Fruit fly (Drosophila melanogaster) whole organism, embryonic: ENCODE results near the gene IA-2.

Experiments
- Bdp1 ChIP-seq: fragments of 200-800 bp; sonication (Bioruptor generic); optimal IDR thresholded peaks from 3 replicates; lab custom pipeline; 2016; ENCODE audit warnings: missing biosample characterization, missing genetic modification characterization
- CG10431 ChIP-seq: fragments of 200-800 bp; sonication (Bioruptor generic); optimal IDR thresholded peaks from 3 replicates; lab custom pipeline; 2018; ENCODE audit warnings: missing biosample characterization, mild to moderate bottlenecking, missing genetic modification characterization
- CG13287 ChIP-seq: fragments of 200-800 bp; sonication (Bioruptor generic); IDR thresholded peaks from 2 replicates; pipeline ENCODE4 v1.3.6; 2022; ENCODE audit warnings: missing biosample characterization, missing genetic modification characterization; ENCODE audit not compliant: partially characterized antibody
- CG13894 ChIP-seq: fragments of 200-800 bp; sonication (Bioruptor generic); optimal IDR thresholded peaks from 3 replicates; lab custom pipeline; 2018; ENCODE audit warnings: missing biosample characterization, mild to moderate bottlenecking, missing genetic modification characterization, moderate library complexity
- CG1529 ChIP-seq: fragments of 200-800 bp; sonication (Bioruptor generic); optimal IDR thresholded peaks from 3 replicates; lab custom pipeline; 2018; ENCODE audit warnings: missing biosample characterization, missing genetic modification characterization
- CG17361 ChIP-seq: fragments of 200-800 bp; sonication (Bioruptor generic); IDR thresholded peaks from 3 replicates; pipeline ENCODE4 v1.3.6; 2022; ENCODE audit warnings: missing biosample characterization, missing genetic modification characterization
- CG17612 ChIP-seq: fragments of 200-800 bp; sonication (Bioruptor generic); IDR thresholded peaks from 2 replicates; pipeline ENCODE4 v1.3.6; 2022; ENCODE audit warnings: missing biosample characterization, missing genetic modification characterization
- CG17829 ChIP-seq: fragments of 200-800 bp; optimal IDR thresholded peaks from 2 replicates; lab custom pipeline; 2019; ENCODE audit warnings: missing biosample characterization, mild to moderate bottlenecking, missing genetic modification characterization, moderate library complexity
- CG17912 ChIP-seq: fragments of 200-800 bp; sonication (Bioruptor generic); optimal IDR thresholded peaks from 2 replicates; lab custom pipeline; 2018; ENCODE audit warnings: missing biosample characterization, mild to moderate bottlenecking, missing genetic modification characterization
- CG3065 ChIP-seq: fragments of 200-800 bp; sonication (Bioruptor generic); optimal IDR thresholded peaks from 2 replicates; lab custom pipeline; 2016; ENCODE audit warnings: missing biosample characterization, missing genetic modification characterization
- CG3281 ChIP-seq: fragments of 200-800 bp; sonication (Bioruptor generic); optimal IDR thresholded peaks from 3 replicates; lab custom pipeline; 2017; ENCODE audit warnings: missing biosample characterization, mild to moderate bottlenecking, missing genetic modification characterization
- CG33213 ChIP-seq: fragments of 200-800 bp; sonication (Bioruptor generic); optimal IDR thresholded peaks from 3 replicates; lab custom pipeline; 2016; ENCODE audit warnings: missing biosample characterization, missing genetic modification characterization
- CG34422 ChIP-seq: fragments of 200-800 bp; sonication (Bioruptor generic); IDR thresholded peaks from 3 replicates; pipeline ENCODE4 v1.3.6; 2022; ENCODE audit warnings: missing biosample characterization, missing genetic modification characterization
- CG6175 ChIP-seq: fragments of 200-800 bp; sonication (Bioruptor generic); IDR thresholded peaks from 3 replicates; pipeline ENCODE4 v1.3.6; 2022; ENCODE audit warnings: missing biosample characterization, missing genetic modification characterization
- Doc2 ChIP-seq: fragments of 200-800 bp; sonication (Bioruptor generic); IDR thresholded peaks from 2 replicates; pipeline ENCODE4 v1.3.6; 2022; ENCODE audit warnings: missing biosample characterization, missing genetic modification characterization
- Fer1 ChIP-seq: fragments of 200-800 bp; sonication (Bioruptor generic); optimal IDR thresholded peaks from 2 replicates; lab custom pipeline; 2017; ENCODE audit warnings: missing biosample characterization, mild to moderate bottlenecking, missing genetic modification characterization
- Hand ChIP-seq: fragments of 200-800 bp; sonication (Bioruptor generic); optimal IDR thresholded peaks from 2 replicates; lab custom pipeline; 2017; ENCODE audit warnings: mild to moderate bottlenecking, missing biosample characterization, missing genetic modification reagents, missing genetic modification characterization
- Jarid2 ChIP-seq: fragments of 200-800 bp; sonication (Bioruptor generic); optimal IDR thresholded peaks from 3 replicates; lab custom pipeline; 2017; ENCODE audit warnings: mild to moderate bottlenecking, missing biosample characterization, missing genetic modification reagents, missing genetic modification characterization
- Kr ChIP-seq: fragments of 200-800 bp; sonication (Bioruptor generic); optimal IDR thresholded peaks from 2 replicates; lab custom pipeline; 2017; ENCODE audit warnings: missing biosample characterization, mild to moderate bottlenecking, missing genetic modification characterization
- MBD-R2 ChIP-seq: fragments of 200-800 bp; sonication (Bioruptor generic); IDR thresholded peaks from 2 replicates; pipeline ENCODE4 v1.3.6; 2022; ENCODE audit warnings: missing biosample characterization, missing genetic modification characterization
- Med ChIP-seq: fragments of 200-800 bp; sonication (Bioruptor generic); peaks from one replicate; lab custom pipeline; 2016; ENCODE audit warnings: missing biosample characterization, missing genetic modification characterization, mild to moderate bottlenecking, inconsistent platforms, moderate library complexity
- Meics ChIP-seq: fragments of 200-800 bp; sonication (Bioruptor generic); optimal IDR thresholded peaks from 2 replicates; lab custom pipeline; 2017; ENCODE audit warnings: missing biosample characterization, mild to moderate bottlenecking, missing genetic modification characterization
- NC2β ChIP-seq: fragments of 200-800 bp; sonication (Bioruptor generic); optimal IDR thresholded peaks from 2 replicates; lab custom pipeline; 2016; ENCODE audit warnings: missing biosample characterization, missing genetic modification characterization
- Opbp ChIP-seq: fragments of 200-800 bp; sonication (Bioruptor generic); IDR thresholded peaks from 3 replicates; pipeline ENCODE4 v1.3.6; 2022; ENCODE audit warnings: missing biosample characterization, missing genetic modification characterization; ENCODE audit not compliant: partially characterized antibody
- PHDP ChIP-seq: fragments of 200-800 bp; sonication (Bioruptor generic); optimal IDR thresholded peaks from 3 replicates; lab custom pipeline; 2018; ENCODE audit warnings: missing biosample characterization, mild to moderate bottlenecking, missing genetic modification characterization, moderate library complexity
- Poxn ChIP-seq: fragments of 200-800 bp; sonication (Bioruptor generic); IDR thresholded peaks from 2 replicates; pipeline ENCODE4 v1.3.6; 2022; ENCODE audit warnings: missing biosample characterization, missing genetic modification characterization
- Spps ChIP-seq: fragments of 200-800 bp; sonication (Bioruptor generic); optimal IDR thresholded peaks from 2 replicates; lab custom pipeline; 2018; ENCODE audit warnings: missing biosample characterization, mild to moderate bottlenecking, missing genetic modification characterization
- Vsx1 ChIP-seq: fragments of 200-800 bp; sonication (Bioruptor generic); optimal IDR thresholded peaks from 2 replicates; lab custom pipeline; 2017; ENCODE audit warnings: missing biosample characterization, mild to moderate bottlenecking, missing genetic modification characterization, missing genetic modification reagents
- Xbp1 ChIP-seq: fragments of 200-800 bp; sonication (Bioruptor generic); optimal IDR thresholded peaks from 3 replicates; lab custom pipeline; 2016; ENCODE audit warnings: missing biosample characterization, mild to moderate bottlenecking, missing genetic modification characterization
- abd-A ChIP-seq: fragments of 200-800 bp; sonication (Bioruptor generic); optimal IDR thresholded peaks from 3 replicates; lab custom pipeline; 2019; ENCODE audit warnings: missing biosample characterization, mild to moderate bottlenecking, missing genetic modification characterization, moderate library complexity
- al ChIP-seq: fragments of 200-800 bp; sonication (Bioruptor generic); IDR thresholded peaks from 2 replicates; pipeline ENCODE4 v1.3.6; 2022; ENCODE audit warnings: missing biosample characterization, missing genetic modification characterization
- aop ChIP-seq: fragments of 200-800 bp; sonication (Bioruptor generic); IDR thresholded peaks from 2 replicates; pipeline ENCODE4 v1.3.6; 2022; ENCODE audit warnings: missing biosample characterization, missing genetic modification characterization
- ato ChIP-seq: fragments of 200-800 bp; sonication (Bioruptor generic); IDR thresholded peaks from 2 replicates; pipeline ENCODE4 v1.3.6; 2022; ENCODE audit warnings: missing biosample characterization, missing genetic modification characterization; ENCODE audit not compliant: partially characterized antibody
- az2 ChIP-seq: fragments of 200-800 bp; sonication (Bioruptor generic); optimal IDR thresholded peaks from 3 replicates; lab custom pipeline; 2016; ENCODE audit warnings: missing biosample characterization, missing genetic modification characterization
- chif ChIP-seq, 2 experiments: fragments of 200-800 bp; sonication (Bioruptor generic); optimal IDR thresholded peaks; 3 replicates each; lab custom pipeline; 2016; ENCODE audit warnings: missing biosample characterization in 2 of 2, missing genetic modification characterization in 2 of 2
- chinmo ChIP-seq: fragments of 200-800 bp; sonication (Bioruptor generic); IDR thresholded peaks from 4 replicates; pipeline ENCODE4 v1.3.6; 2022; ENCODE audit warnings: missing biosample characterization, missing genetic modification characterization; ENCODE audit not compliant: partially characterized antibody
- dimm ChIP-seq: fragments of 200-800 bp; sonication (Bioruptor generic); IDR thresholded peaks from 2 replicates; pipeline ENCODE4 v1.3.6; 2022; ENCODE audit warnings: missing biosample characterization, missing genetic modification characterization
- ftz-f1 ChIP-seq: fragments of 200-800 bp; sonication (Bioruptor generic); optimal IDR thresholded peaks from 2 replicates; lab custom pipeline; 2016; ENCODE audit warnings: missing biosample characterization, missing genetic modification characterization
- gsb-n ChIP-seq: fragments of 200-800 bp; sonication (Bioruptor generic); optimal IDR thresholded peaks from 3 replicates; lab custom pipeline; 2018; ENCODE audit warnings: missing biosample characterization, mild to moderate bottlenecking, missing genetic modification characterization
- lov ChIP-seq, 2 experiments: fragments of 200-800 bp in 1 of 2; fragments of >200 bp in 1 of 2; sonication (Bioruptor generic) in 1 of 2; IDR thresholded peaks in 1 of 2; optimal IDR thresholded peaks in 1 of 2; 2 replicates in 1 of 2; 3 replicates in 1 of 2; pipeline versions ENCODE4 v1.3.6 to Lab custom; 2017 to 2022; ENCODE audit warnings: missing biosample characterization in 1 of 2, missing genetic modification characterization in 1 of 2
- nerfin-1 ChIP-seq: fragments of 200-800 bp; sonication (Bioruptor generic); optimal IDR thresholded peaks from 3 replicates; lab custom pipeline; 2019; ENCODE audit warnings: missing biosample characterization, mild to moderate bottlenecking, missing genetic modification characterization, moderate library complexity
- pan ChIP-seq, 4 experiments: fragments of >200 bp in 3 of 4; fragments of 200-800 bp in 1 of 4; sonication (Bioruptor generic) in 1 of 4; optimal IDR thresholded peaks in 3 of 4; IDR thresholded peaks in 1 of 4; 2 replicates each; pipeline versions ENCODE4 v1.3.6 to Lab custom; 2017 to 2022; ENCODE audit warnings: missing biosample characterization in 2 of 4, missing genetic modification characterization in 2 of 4, mixed read lengths in 1 of 4
- peb ChIP-seq: fragments of 200-800 bp; sonication (Bioruptor generic); IDR thresholded peaks from 2 replicates; pipeline ENCODE4 v1.3.6; 2022; ENCODE audit warnings: missing biosample characterization, missing genetic modification characterization
- pum ChIP-seq: fragments of 200-800 bp; sonication (Bioruptor generic); optimal IDR thresholded peaks from 2 replicates; lab custom pipeline; 2016; ENCODE audit warnings: missing biosample characterization, missing genetic modification characterization
- ro ChIP-seq: fragments of 200-800 bp; sonication (Bioruptor generic); IDR thresholded peaks from 2 replicates; pipeline ENCODE4 v1.3.6; 2022; ENCODE audit warnings: missing biosample characterization, missing genetic modification characterization
- sd ChIP-seq: fragments of 200-800 bp; sonication (Bioruptor generic); optimal IDR thresholded peaks from 3 replicates; lab custom pipeline; 2018; ENCODE audit warnings: missing biosample characterization, mild to moderate bottlenecking, missing genetic modification characterization, moderate library complexity
- sens ChIP-seq: fragments of 200-800 bp; sonication (Bioruptor generic); peaks from one replicate; lab custom pipeline; 2016; ENCODE audit warnings: missing biosample characterization, missing genetic modification characterization
- seq ChIP-seq: fragments of 200-800 bp; sonication (Bioruptor generic); IDR thresholded peaks from 2 replicates; pipeline ENCODE4 v1.3.6; 2022; ENCODE audit warnings: missing biosample characterization, missing genetic modification characterization
- stc ChIP-seq: fragments of 200-800 bp; sonication (Bioruptor generic); IDR thresholded peaks from 2 replicates; pipeline ENCODE4 v1.3.6; 2022; ENCODE audit warnings: missing biosample characterization, missing genetic modification characterization
- toy ChIP-seq: fragments of 200-800 bp; sonication (Bioruptor generic); IDR thresholded peaks from 2 replicates; pipeline ENCODE4 v1.3.6; 2022; ENCODE audit warnings: missing biosample characterization, missing genetic modification characterization
- vvl ChIP-seq: fragments of 200-800 bp; sonication (Bioruptor generic); IDR thresholded peaks from 2 replicates; pipeline ENCODE4 v1.3.6; 2022; ENCODE audit warnings: missing biosample characterization, missing genetic modification characterization

IA-2 gene

dm6 chr2L:1007840-1008241 lies 40.0 kb downstream of the IA-2 start (continued):
- TF ChIP-seq CG3065 (GFP tag; lab: Kevin White, UChicago) (no peak), chinmo (GFP tag; lab: Robert Waterston, UW) (0 out of 4 replicates have a peak, but pooled peaks have one; percentile 70), az2 (GFP tag; lab: Kevin White, UChicago) (no peak), CG17829 (tag; lab: Kevin White, UChicago) (no peak), Spps (tag; lab: Kevin White, UChicago) (no peak), peb (GFP tag; lab: Robert Waterston, UW) (no peak), Xbp1 (GFP tag; lab: Kevin White, UChicago) (no peak), gsb-n (tag; lab: Kevin White, UChicago) (peak; percentile 97), Poxn (GFP tag; lab: Robert Waterston, UW) (no peak), CG6175 (GFP tag; lab: Robert Waterston, UW) (peak; percentile 54; the same call in 1 of the 3 replicates), PHDP (tag; lab: Kevin White, UChicago) (peak; percentile 6), CG17361 (GFP tag; lab: Robert Waterston, UW) (no peak), toy (GFP tag; lab: Robert Waterston, UW) (no peak), stc (GFP tag; lab: Robert Waterston, UW) (no peak), abd-A (tag; lab: Kevin White, UChicago) (peak; percentile 79), al (GFP tag; lab: Robert Waterston, UW) (no peak), Fer1 (GFP tag; lab: Kevin White, UChicago) (no peak), CG17612 (GFP tag; lab: Robert Waterston, UW) (no peak), sens (GFP tag; lab: Kevin White, UChicago) (no peak), Hand (no peak), Opbp (GFP tag; lab: Robert Waterston, UW) (no peak), CG3281 (GFP tag; lab: Kevin White, UChicago) (no peak), lov (optimal IDR thresholded peaks at IDR 0.05; lab: Kevin White, UChicago) (no peak), lov (GFP tag; IDR thresholded peaks at IDR 0.05; lab: Robert Waterston, UW) (no peak), chif (GFP tag; optimal IDR thresholded peaks at IDR 0.05; lab: Kevin White, UChicago) (no peak), Jarid2 (GFP tag; lab: Kevin White, UChicago) (no peak), seq (GFP tag; lab: Robert Waterston, UW) (peak; percentile 17; the same call in 1 of the 2 replicates), CG1529 (GFP tag; lab: Kevin White, UChicago) (no peak), Vsx1 (GFP tag; lab: Kevin White, UChicago) (peak; percentile 19), Kr (GFP tag; lab: Kevin White, UChicago) (peak; percentile 78), dimm (no peak), CG17912 (GFP tag; lab: Kevin White, UChicago) (no peak), CG34422 (GFP tag; lab: Robert Waterston, UW) (no peak), Bdp1 (no peak), pum (GFP tag; lab: Kevin White, UChicago) (no peak), ro (GFP tag; lab: Robert Waterston, UW) (no peak), CG13287 (GFP tag; lab: Robert Waterston, UW) (peak; percentile 18; the same call in 1 of the 2 replicates), ftz-f1 (peak; percentile 4), pan (optimal IDR thresholded peaks at IDR 0.05; lab: Kevin White, UChicago) (no peak), pan (GFP tag; optimal IDR thresholded peaks at IDR 0.05 in 1 of 2, IDR thresholded peaks at IDR 0.05 in 1 of 2) (no peak), sd (tag; lab: Kevin White, UChicago) (no peak), Meics (GFP tag; lab: Kevin White, UChicago) (peak; percentile 93), vvl (GFP tag; lab: Robert Waterston, UW) (no peak), nerfin-1 (tag; lab: Kevin White, UChicago) (peak; percentile 59), CG10431 (GFP tag; lab: Kevin White, UChicago) (no peak), CG13894 (tag; lab: Kevin White, UChicago) (peak; percentile 85), aop (GFP tag; lab: Robert Waterston, UW) (no peak), MBD-R2 (GFP tag; lab: Robert Waterston, UW) (no peak), Med (GFP tag; lab: Kevin White, UChicago) (peak; percentile 66), Doc2 (no peak), NC2β (GFP tag; lab: Kevin White, UChicago) (no peak), ato (GFP tag; lab: Robert Waterston, UW) (no peak), CG33213 (GFP tag; lab: Kevin White, UChicago) (no peak)
